Worm (Caenorhabditis elegans) whole organism, young adult: ENCODE data around the gene T14G8.4.

Experiments
- B0019.2 ChIP-seq: fragments of 200-800 bp; sonication (Bioruptor generic); conservative IDR thresholded peaks from 2 replicates; pipeline ENCODE4 v1.3.6; 2022; ENCODE audit warnings: missing genetic modification reagents, missing genetic modification characterization, missing compliant biosample characterization
- D2030.7 ChIP-seq: fragments of 200-800 bp; sonication (Bioruptor generic); IDR thresholded peaks from 2 replicates; pipeline ENCODE4 v1.3.6; 2022; ENCODE audit warnings: missing genetic modification reagents, missing genetic modification characterization, missing compliant biosample characterization
- F33H1.4 ChIP-seq: fragments of 200-800 bp; sonication (Bioruptor generic); IDR thresholded peaks from 2 replicates; pipeline ENCODE4 v1.3.6; 2022; ENCODE audit warnings: missing genetic modification reagents, missing genetic modification characterization, missing compliant biosample characterization
- F39B2.1 ChIP-seq: fragments of 200-800 bp; sonication (Bioruptor generic); IDR thresholded peaks from 2 replicates; pipeline ENCODE4 v1.3.6; 2022; ENCODE audit warnings: missing genetic modification reagents, missing genetic modification characterization, missing compliant biosample characterization
- F57C9.4 ChIP-seq: sonication (generic microtip); optimal IDR thresholded peaks from 2 replicates; lab custom pipeline; 2017; ENCODE audit warnings: mild to moderate bottlenecking, missing genetic modification characterization, missing compliant biosample characterization
- Y53F4B.3 ChIP-seq: fragments of 200-800 bp; sonication (Bioruptor generic); IDR thresholded peaks from 2 replicates; pipeline ENCODE4 v1.3.6; 2022; ENCODE audit warnings: missing genetic modification reagents, missing genetic modification characterization, missing compliant biosample characterization
- Y53G8AR.9 ChIP-seq: fragments of 200-800 bp; sonication (Bioruptor generic); conservative IDR thresholded peaks from 2 replicates; pipeline ENCODE4 v1.3.6; 2022; ENCODE audit warnings: missing genetic modification reagents, missing genetic modification characterization, missing compliant biosample characterization
- cebp-1 ChIP-seq, 2 experiments: fragments of 200-800 bp in 1 of 2; sonication (Bioruptor generic) in 1 of 2; sonication (generic microtip) in 1 of 2; IDR thresholded peaks in 1 of 2; optimal IDR thresholded peaks in 1 of 2; 2 replicates each; pipeline versions ENCODE4 v1.3.6 to Lab custom; 2017 to 2022; ENCODE audit warnings: missing compliant biosample characterization in 2 of 2, missing genetic modification characterization in 2 of 2, mild to moderate bottlenecking in 1 of 2, missing genetic modification reagents in 1 of 2, moderate library complexity in 1 of 2
- cebp-2 ChIP-seq: fragments of 200-800 bp; sonication (Bioruptor generic); IDR thresholded peaks from 2 replicates; pipeline ENCODE4 v1.3.6; 2022; ENCODE audit warnings: missing genetic modification characterization, missing compliant biosample characterization
- ceh-27 ChIP-seq: fragments of 200-800 bp; sonication (Bioruptor generic); optimal IDR thresholded peaks from 2 replicates; lab custom pipeline; 2018; ENCODE audit warnings: mild to moderate bottlenecking, missing genetic modification characterization, moderate library complexity, missing compliant biosample characterization
- ceh-58 ChIP-seq: fragments of 200-800 bp; sonication (Bioruptor generic); IDR thresholded peaks from 2 replicates; pipeline ENCODE4 v1.3.6; 2022; ENCODE audit warnings: missing genetic modification characterization, missing compliant biosample characterization
- dox-1 ChIP-seq: fragments of 200-800 bp; sonication (Bioruptor generic); IDR thresholded peaks from 2 replicates; pipeline ENCODE4 v1.3.6; 2022; ENCODE audit warnings: missing genetic modification reagents, missing genetic modification characterization, missing compliant biosample characterization
- egrh-3 ChIP-seq: fragments of 200-800 bp; sonication (Bioruptor generic); IDR thresholded peaks from 2 replicates; pipeline ENCODE4 v1.3.6; 2022; ENCODE audit warnings: missing genetic modification reagents, missing genetic modification characterization, missing compliant biosample characterization
- hlh-12 ChIP-seq: sonication (generic microtip); optimal IDR thresholded peaks from 2 replicates; lab custom pipeline; 2016; ENCODE audit warnings: missing genetic modification characterization, missing compliant biosample characterization
- lin-40 ChIP-seq: sonication (generic microtip); optimal IDR thresholded peaks from 2 replicates; lab custom pipeline; 2016; ENCODE audit warnings: missing genetic modification characterization, mild to moderate bottlenecking, missing compliant biosample characterization, missing genotype, missing genetic modification reagents
- lsl-1 ChIP-seq: fragments of 200-800 bp; sonication (Bioruptor generic); optimal IDR thresholded peaks from 2 replicates; lab custom pipeline; 2018; ENCODE audit warnings: mild to moderate bottlenecking, missing genetic modification characterization, moderate library complexity, missing compliant biosample characterization
- madf-10 ChIP-seq: sonication (generic microtip); optimal IDR thresholded peaks from 2 replicates; lab custom pipeline; 2016; ENCODE audit warnings: mild to moderate bottlenecking, missing genetic modification characterization, missing compliant biosample characterization
- madf-3 ChIP-seq: fragments of 200-800 bp; sonication (Bioruptor generic); IDR thresholded peaks from 2 replicates; pipeline ENCODE4 v1.3.6; 2022; ENCODE audit warnings: missing genetic modification reagents, missing genetic modification characterization, missing compliant biosample characterization
- mel-28 ChIP-seq: sonication (generic microtip); optimal IDR thresholded peaks from 2 replicates; lab custom pipeline; 2016; ENCODE audit warnings: borderline replicate concordance, mild to moderate bottlenecking, missing genetic modification characterization, missing compliant biosample characterization
- nfya-2 ChIP-seq: fragments of 200-800 bp; sonication (Bioruptor generic); IDR thresholded peaks from 2 replicates; pipeline ENCODE4 v1.3.6; 2022; ENCODE audit warnings: missing genetic modification reagents, missing genetic modification characterization, missing compliant biosample characterization
- nfyb-1 ChIP-seq: fragments of 200-800 bp; sonication (Bioruptor generic); IDR thresholded peaks from 2 replicates; pipeline ENCODE4 v1.3.6; 2022; ENCODE audit warnings: missing genetic modification reagents, missing genetic modification characterization, missing compliant biosample characterization
- nhr-120 ChIP-seq: fragments of 200-800 bp; sonication (Bioruptor generic); IDR thresholded peaks from 2 replicates; pipeline ENCODE4 v1.3.6; 2022; ENCODE audit warnings: missing genetic modification characterization, missing compliant biosample characterization
- nhr-27 ChIP-seq: fragments of 200-800 bp; sonication (Bioruptor generic); optimal IDR thresholded peaks from 2 replicates; lab custom pipeline; 2018; ENCODE audit warnings: mild to moderate bottlenecking, missing genetic modification characterization, moderate library complexity, missing compliant biosample characterization
- nhr-80 ChIP-seq: sonication (generic microtip); optimal IDR thresholded peaks from 2 replicates; lab custom pipeline; 2016; ENCODE audit warnings: missing genetic modification characterization, missing compliant biosample characterization
- snpc-4 ChIP-seq, 5 experiments: fragments of 150-350 bp in 1 of 5; sonication (generic microtip) in 4 of 5; optimal IDR thresholded peaks; 2 replicates each; lab custom pipeline; 2014 to 2018; ENCODE audit warnings: missing genetic modification characterization in 5 of 5, missing biosample characterization in 3 of 5, antibody characterized with exemption in 2 of 5, mild to moderate bottlenecking in 2 of 5, missing compliant biosample characterization in 2 of 5, missing genotype in 2 of 5, moderate library complexity in 2 of 5, missing genetic modification reagents in 1 of 5
- somi-1 ChIP-seq: fragments of 200-800 bp; sonication (Bioruptor generic); optimal IDR thresholded peaks from 2 replicates; lab custom pipeline; 2018; ENCODE audit warnings: mild to moderate bottlenecking, missing genetic modification characterization, missing compliant biosample characterization
- unc-62 ChIP-seq: fragments of 150-350 bp; optimal IDR thresholded peaks from 2 replicates; lab custom pipeline; 2014; ENCODE audit warnings: missing biosample characterization, missing genetic modification reagents, missing genetic modification characterization
- ztf-18 ChIP-seq: sonication (generic microtip); optimal IDR thresholded peaks from 2 replicates; lab custom pipeline; 2016; ENCODE audit warnings: missing genotype, mild to moderate bottlenecking, missing genetic modification characterization, missing compliant biosample characterization

T14G8.4 gene

DNA sequence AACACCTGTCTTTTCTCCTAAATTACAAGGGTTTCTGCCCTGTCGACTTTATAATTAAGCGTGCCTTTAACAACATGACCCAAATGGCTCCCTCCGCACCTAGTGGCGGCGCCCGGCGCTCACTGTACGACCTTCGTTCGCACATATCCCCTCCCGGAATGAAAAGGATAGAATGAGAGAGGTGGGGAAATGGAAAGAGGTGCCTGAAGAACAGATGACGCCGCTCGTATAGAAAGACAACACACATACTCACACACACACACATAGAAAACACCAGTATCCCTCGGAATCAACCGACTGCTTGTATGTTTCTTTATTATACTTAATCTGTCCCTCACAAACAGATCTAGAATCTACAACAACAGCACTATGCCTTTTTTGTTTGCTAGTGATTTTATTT lies 46.2 kb upstream of the T14G8.4 start:
- TF ChIP-seq B0019.2 (GFP tag; lab: Robert Waterston, UW) (no peak), madf-3 (GFP tag; lab: Robert Waterston, UW) (0 out of 2 replicates have a peak, but pooled peaks have one; percentile 30)

DNA sequence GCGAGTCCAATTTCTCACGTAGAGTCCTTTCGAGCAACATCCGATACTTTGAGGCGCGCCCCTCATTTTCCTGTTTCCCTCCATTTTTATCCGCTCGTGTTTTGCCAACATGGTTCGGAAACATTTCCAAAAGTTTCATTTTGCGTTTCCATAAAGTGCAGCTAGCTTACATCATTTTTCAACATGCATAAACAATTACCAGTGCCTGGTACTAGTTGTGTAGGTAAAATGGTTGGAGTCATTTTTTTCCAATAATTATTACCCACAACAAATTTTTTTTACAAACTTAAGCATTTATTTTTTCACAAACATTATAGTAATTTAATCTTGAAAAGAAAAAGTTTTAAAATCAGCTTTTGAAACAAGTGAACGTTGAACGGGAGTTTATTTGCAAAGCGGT lies 45.0 kb upstream of the T14G8.4 start:
- TF ChIP-seq lin-40 (tag; lab: Kevin White, UChicago) (no peak), Y53F4B.3 (no peak), F33H1.4 (GFP tag; lab: Robert Waterston, UW) (no peak), egrh-3 (no peak), ceh-58 (GFP tag; lab: Robert Waterston, UW) (no peak), dox-1 (GFP tag; lab: Robert Waterston, UW) (no peak), somi-1 (GFP tag; lab: Kevin White, UChicago) (no peak), F57C9.4 (tag; lab: Kevin White, UChicago) (no peak), cebp-2 (GFP tag; lab: Robert Waterston, UW) (no peak), hlh-12 (tag; lab: Kevin White, UChicago) (no peak), nfya-2 (GFP tag; lab: Robert Waterston, UW) (no peak), snpc-4 (GFP tag; optimal IDR thresholded peaks at IDR 0.05; lab: Kevin White, UChicago) (no peak), snpc-4 (tag; optimal IDR thresholded peaks at IDR 0.05; lab: Kevin White, UChicago) (no peak), nfyb-1 (GFP tag; lab: Robert Waterston, UW) (no peak), ztf-18 (tag; lab: Kevin White, UChicago) (no peak), madf-10 (tag; lab: Kevin White, UChicago) (no peak), nhr-27 (tag; lab: Kevin White, UChicago) (no peak), unc-62 (GFP tag; lab: Kevin White, UChicago) (no peak)

DNA sequence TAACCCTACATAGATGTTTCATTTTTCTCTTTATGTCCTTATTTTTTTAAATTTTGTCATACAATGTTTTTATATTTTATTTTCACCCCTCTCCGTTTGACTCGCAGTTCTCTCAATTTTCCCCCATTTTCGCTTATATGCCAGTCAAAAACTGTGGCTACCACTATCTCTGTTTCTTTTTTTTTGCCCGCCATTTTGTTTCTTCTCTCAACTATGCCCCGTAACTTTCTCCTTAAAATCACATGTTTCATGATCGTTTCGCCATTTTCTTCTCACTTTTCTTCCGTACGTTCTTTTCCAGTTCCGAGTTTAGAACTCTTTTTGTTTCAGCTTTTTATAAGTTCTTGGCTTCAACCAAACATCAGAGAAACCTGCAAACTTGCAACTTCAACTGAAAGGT lies 43.8 kb upstream of the T14G8.4 start, which contains the start of gene pqn-18:
TSS of gene pqn-18 (plus strand) at position 331 of the 400 bp plus-strand sequence.
- TF ChIP-seq cebp-1 (GFP tag; IDR thresholded peaks at IDR 0.05; lab: Robert Waterston, UW) (no peak), cebp-1 (tag; optimal IDR thresholded peaks at IDR 0.05; lab: Kevin White, UChicago) (peak; percentile 34), nhr-80 (peak; percentile 85), D2030.7 (no peak), mel-28 (tag; lab: Kevin White, UChicago) (no peak)

DNA sequence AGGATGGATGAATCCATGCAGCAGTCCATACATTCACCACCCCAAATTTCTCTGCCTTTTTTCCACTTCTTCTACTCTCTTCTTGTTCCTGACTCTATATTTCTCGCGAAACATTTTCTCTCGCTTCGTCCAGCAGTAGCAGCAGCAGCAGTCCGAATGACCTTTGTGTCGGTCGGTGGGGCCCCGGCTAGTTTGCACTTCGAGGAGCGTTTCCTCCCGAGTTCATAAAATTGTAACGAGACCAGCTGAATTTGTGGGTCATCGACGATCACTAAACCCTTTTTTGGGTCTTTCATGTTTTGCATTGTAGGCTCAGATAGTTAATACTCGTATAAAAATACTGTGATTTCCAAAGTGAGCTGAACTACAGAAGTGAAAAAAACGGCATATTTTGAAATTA lies 40.1 kb upstream of the T14G8.4 start:
- no peak for TF ChIP-seq F39B2.1 (GFP tag; lab: Robert Waterston, UW)
- no peak for TF ChIP-seq Y53F4B.3
- no peak for TF ChIP-seq nhr-120 (GFP tag; lab: Robert Waterston, UW)
- no peak for TF ChIP-seq Y53G8AR.9

DNA sequence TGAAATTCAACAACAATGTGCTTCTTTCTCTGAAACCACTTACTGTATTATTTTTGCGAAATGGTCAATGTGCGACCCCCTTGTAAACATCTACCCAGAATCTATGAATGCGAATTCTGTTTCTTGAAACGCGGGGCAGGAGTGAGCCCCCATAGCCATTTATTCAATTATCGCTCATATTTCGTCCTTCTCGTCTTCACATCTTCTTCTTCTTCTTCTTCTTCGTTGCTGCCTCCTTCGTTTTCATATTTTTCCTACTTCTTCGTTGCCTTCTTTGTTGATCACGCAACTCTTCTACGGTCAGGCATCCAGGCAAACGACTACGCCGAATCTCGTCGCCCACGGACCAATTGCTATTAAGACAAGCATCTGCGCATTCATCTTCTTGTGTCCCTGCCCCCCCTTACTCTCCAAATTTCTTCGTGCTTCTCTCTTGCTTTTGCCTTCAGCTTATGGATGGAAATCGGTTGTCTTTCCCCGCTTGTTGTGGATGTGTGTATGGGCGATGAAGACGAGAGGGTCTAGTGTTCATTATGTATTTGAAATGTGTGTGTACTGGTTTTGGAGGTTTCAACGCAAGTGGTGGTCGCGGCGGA lies 38.5 kb upstream of the T14G8.4 start:
- peak; percentile 15 for TF ChIP-seq ceh-27 (GFP tag; lab: Kevin White, UChicago)
- no peak for TF ChIP-seq egrh-3
- TF ChIP-seq lsl-1 (GFP tag; lab: Kevin White, UChicago): no peak
